Fruit fly (Drosophila melanogaster): ENCODE results near the gene CG31821.

CG31821 gene

DNA sequence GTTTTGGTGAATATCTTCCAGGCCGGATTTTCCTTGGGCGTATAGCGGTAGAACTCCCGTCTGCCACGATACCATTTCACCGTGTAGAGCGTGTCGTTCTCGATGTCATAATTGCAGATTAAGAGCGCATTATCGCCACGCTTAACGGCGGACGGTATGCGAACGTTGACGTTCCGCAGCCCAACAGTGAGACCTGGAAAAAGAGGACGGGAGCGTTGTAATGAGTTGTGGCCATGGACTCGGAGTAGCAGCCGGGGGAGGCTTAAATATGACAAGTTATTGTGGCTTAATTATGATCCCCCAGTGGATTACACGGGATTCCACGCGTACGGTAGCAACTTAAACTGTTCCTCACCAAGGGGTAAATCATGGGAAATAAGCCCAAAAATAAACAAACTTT lies 5.9 kb upstream of the CG31821 start:
- no peak for TF ChIP-seq CG17801 (GFP tag; optimal IDR thresholded peaks at IDR 0.05; ENCODE audit: partially characterized antibody)

DNA sequence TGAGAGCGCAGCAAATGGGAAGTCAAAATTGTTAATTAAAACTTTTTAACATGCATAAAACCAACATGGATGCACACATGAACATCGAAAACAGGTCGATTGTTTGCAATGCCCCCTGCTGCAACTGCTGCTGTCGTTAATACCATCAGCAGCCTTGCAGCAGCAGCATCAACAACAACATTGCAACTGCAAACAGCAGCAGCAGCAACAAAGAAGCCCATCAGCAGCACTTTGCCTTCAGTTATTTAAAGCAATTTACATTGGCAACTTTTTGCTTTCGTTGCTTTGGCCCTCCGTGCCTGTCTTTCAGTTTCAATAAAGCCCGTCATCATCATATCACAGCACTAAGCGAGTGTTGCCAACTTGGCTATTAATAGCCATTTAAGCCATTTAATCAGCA lies 5.1 kb upstream of the CG31821 start:
- no peak for TF ChIP-seq CG17801 (GFP tag; optimal IDR thresholded peaks at IDR 0.05; ENCODE audit: partially characterized antibody)

DNA sequence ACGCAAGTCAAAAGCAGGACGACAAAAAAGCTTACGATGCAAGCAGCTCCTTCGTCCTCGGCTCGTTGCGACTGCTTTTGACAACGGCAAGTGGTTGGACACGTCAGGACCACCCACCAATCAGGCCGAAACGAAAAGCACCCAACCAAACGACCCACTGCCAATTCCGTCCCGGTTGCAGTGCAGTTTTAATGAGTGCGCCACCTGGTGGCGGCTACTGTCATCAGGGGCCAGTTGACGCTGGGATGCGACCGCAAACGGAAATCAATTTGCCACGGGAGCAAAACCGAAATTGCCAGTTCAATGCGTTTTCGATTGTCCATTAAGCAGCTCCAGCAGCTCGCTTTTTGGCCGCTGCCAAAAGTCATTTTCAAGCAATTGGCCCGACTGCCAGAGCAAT lies 1.5 kb upstream of the CG31821 start:
- TF ChIP-seq CG17801 (GFP tag; optimal IDR thresholded peaks at IDR 0.05; ENCODE audit: partially characterized antibody): no peak

DNA sequence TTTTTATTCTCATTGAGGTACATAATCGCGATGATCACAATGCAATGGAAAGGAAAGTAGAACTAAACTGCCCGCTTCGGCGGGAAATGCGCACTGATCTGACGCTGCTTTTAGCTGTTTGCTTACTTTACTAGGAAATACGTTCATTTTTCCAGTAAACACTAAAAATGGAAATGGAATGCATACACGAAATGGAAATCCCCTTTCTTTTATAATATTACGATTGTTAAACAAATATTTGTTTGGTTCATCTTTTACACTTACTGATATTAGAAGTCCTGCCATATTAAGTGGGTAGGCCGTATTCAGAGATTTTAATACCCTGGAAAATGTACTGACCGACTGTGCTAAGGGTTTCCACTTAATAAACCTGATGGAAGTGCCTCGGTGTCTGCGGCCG lies 1.8 kb downstream of the CG31821 start, which contains the start of gene CG31823:
CG31823 (minus strand) TSS at position 101 of the 400 bp plus-strand sequence.
- TF ChIP-seq CG17801 (GFP tag; optimal IDR thresholded peaks at IDR 0.05; ENCODE audit: partially characterized antibody): no peak

DNA sequence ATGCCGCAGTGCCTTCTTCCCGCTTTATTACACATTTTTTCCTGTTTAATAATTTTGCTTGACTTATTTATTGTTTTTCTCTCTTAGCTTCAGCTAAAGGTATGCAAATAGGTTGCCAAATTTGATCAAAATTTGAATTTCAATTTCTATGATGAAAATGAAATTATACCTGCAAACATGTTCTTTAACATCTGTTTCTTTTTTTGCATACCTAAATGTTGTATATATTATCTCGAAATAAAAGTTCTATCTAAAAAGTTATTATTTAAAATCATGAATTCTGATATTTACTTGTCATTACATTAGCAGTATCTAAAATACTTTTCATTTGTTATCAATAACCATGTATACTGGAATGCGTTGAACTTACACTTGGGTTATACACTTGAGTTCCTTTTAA lies 7.1 kb downstream of the CG31821 start, which contains the start of gene CG31735:
CG31735 (plus strand) TSS at position 301 of the 400 bp plus-strand sequence.
- TF ChIP-seq CG17801 (GFP tag; optimal IDR thresholded peaks at IDR 0.05; ENCODE audit: partially characterized antibody): no peak

DNA sequence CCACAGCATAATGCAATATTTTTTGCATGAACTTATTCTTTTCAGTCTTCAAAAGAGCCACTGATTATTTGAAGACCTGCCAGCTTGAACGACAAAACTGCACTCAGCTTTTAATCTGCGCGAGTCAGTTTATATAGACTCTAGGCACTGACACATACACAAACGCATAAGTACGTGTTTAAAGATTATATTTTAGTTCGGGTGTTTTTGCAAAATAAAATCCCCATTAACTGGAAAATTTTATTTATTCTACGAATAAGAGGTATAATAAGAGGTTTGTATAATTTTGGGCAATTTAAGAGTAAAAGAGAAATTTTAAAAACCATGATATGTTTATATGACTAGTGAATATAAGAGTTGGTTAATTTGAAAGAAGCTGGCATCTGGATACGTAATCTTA lies 8.5 kb downstream of the CG31821 start, which contains the start of gene Tep1:
Tep1 (minus strand) TSS at position 101 of the 400 bp plus-strand sequence.
- TF ChIP-seq CG17801 (GFP tag; optimal IDR thresholded peaks at IDR 0.05; ENCODE audit: partially characterized antibody): no peak

DNA sequence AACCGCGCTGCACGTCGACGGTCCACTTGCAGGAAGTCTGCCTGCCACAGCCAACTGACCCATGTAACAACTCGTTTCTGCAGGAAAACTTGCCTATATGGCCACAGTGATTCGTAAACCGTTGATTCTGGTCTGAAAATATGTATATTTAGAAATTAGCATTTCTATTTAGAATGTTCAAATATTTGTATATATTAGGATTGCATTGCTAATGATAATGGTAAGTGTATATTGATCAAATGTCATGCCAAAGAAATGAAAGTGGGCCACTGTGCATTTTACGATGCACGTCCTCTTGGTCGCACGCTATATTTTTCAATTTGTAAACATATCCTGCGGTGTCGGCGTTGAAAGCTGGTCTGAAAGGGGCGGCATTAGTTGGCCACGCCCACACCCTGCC lies 16.0 kb downstream of the CG31821 start:
- no peak for TF ChIP-seq CG17801 (GFP tag; optimal IDR thresholded peaks at IDR 0.05; ENCODE audit: partially characterized antibody)

DNA sequence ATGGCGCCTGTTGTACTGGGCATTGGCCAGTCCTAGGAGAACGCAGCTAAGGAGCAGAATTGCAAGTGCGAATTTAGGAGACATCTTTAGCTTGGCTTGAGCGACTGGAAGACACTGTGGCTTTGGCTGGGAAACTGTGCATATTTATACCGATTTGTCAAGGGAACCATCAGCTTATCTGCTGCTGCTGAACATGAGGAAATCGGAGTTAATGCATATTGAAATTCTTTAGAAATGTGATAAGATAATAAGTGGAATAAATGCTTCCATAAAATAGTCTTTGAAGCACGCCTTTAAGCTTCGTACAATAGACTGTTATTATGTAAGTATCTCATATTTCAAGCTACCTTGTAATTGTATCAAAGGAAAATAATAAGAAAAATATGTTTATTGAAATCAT lies 19.1 kb downstream of the CG31821 start, which contains the start of gene CG44475:
CG44475 (minus strand) TSS at position 101 of the 400 bp plus-strand sequence.
- TF ChIP-seq CG17801 (GFP tag; optimal IDR thresholded peaks at IDR 0.05; ENCODE audit: partially characterized antibody): no peak

DNA sequence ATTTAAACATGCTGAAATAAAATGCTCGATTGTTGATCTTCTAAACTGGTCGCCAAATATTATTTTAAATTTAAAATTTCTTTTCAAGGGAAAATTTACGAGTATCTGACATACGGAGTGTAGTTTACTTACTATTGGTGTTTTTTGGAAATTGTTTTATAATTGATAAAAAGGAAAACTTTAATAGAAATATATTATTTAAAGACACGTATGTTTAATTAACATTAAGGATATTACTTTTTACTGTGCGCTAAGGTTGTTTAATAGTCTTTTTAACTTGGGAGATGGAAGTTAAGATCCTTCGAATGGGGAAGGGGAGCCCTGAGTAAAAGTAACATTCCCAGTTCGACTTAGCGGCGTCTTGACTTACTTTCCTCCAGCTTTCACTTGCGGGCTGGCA lies 22.2 kb downstream of the CG31821 start, which contains the start of gene CG7653:
CG7653 (minus strand) TSS at position 101 of the 400 bp plus-strand sequence.
- no peak for TF ChIP-seq CG17801 (GFP tag; optimal IDR thresholded peaks at IDR 0.05; ENCODE audit: partially characterized antibody)

DNA sequence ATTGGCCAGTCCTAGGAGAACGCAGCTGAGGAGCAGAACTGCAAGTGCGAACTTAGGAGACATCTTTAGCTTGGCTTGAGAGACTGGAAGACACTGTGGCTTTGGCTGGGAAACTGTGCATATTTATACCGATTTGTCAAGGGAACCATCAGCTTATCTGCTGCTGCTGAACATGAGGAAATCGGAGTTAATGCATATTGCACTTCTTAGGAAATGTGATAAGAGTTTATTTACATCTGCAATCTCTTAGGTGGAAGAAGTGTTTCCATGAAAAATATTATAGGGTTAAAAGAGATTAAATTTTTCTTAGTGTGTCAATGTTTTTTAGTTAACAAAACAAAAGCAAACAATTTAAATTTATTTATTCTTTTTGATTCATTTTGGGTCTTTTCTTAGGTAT lies 36.8 kb downstream of the CG31821 start, which contains the start of gene CG42792:
CG42792 (minus strand) TSS at position 101 of the 400 bp plus-strand sequence.
- TF ChIP-seq CG17801 (GFP tag; optimal IDR thresholded peaks at IDR 0.05; ENCODE audit: partially characterized antibody): no peak

DNA sequence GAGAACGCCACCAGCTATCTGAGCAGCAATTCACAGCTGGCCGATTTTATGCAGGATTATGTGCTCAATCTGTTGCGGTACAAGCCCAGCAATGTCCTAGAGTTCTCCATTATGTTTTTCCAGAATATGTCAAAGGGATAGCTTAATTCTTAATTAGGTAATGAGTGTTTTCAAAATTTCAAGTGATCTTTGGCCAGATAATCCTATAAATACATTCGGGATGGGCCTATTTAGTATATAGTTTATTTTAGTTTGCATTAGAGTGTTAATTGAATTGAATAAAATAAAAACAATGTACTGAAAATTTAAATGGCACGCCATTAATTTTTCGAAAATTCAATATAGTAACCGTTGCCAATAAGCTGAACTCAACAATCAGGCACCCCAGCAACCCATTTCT lies 48.4 kb downstream of the CG31821 start, which contains the start of gene Tektin-A:
Tektin-A (plus strand) TSS at position 301 of the 400 bp plus-strand sequence.
- TF ChIP-seq CG17801 (GFP tag; optimal IDR thresholded peaks at IDR 0.05; ENCODE audit: partially characterized antibody): no peak

DNA sequence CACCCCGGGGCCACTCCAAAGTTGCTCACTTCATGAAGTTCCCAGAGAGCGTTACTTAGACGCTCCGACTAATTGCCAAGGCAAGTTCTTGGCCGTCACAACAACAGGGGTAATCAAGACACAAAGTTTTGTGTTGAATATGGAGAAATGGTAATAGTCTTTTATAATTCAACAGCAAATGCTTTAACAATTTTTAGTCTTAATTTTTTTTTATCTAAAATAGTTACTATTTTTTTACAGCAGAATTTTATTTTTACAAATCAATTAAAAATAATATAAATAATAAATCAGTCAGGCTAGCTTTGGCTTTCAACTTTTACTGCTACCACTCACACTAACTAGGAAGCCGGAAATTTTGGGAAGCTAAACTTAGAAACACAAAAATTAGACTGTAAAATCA lies 49.9 kb downstream of the CG31821 start, which contains the start of gene CG13243:
CG13243 (plus strand) TSS at position 301 of the 400 bp plus-strand sequence.
- TF ChIP-seq CG17801 (GFP tag; optimal IDR thresholded peaks at IDR 0.05; ENCODE audit: partially characterized antibody): no peak

Data from ovary, adult (tissue).